Worm (Caenorhabditis elegans): ENCODE results near the gene cux-7.

DNA sequence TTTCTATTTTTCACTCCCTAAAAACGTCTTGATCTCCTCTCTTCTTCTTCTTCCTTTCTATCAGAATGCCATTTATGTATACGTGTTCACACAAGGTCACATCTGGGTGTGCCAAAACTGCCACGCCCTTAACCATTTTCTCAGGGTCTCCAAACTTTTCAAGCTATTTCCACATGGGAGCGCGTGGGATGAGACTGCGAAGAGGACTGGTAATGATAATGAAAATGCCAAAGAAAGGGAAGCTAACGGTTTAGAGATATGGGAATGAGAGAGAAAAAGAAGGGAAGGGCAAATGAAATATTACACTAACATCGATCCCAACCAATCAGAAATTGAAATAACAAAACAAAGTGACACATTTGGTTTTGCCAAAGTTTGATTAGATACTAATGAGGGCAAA lies 32.3 kb downstream of the cux-7 start:
- TF ChIP-seq fkh-10 (GFP tag; optimal IDR thresholded peaks at IDR 0.05) (no peak), ama-1 (optimal IDR thresholded peaks at IDR 0.05) (no peak), egl-27 (tag; optimal IDR thresholded peaks at IDR 0.05) (no peak), jun-1 (tag; optimal IDR thresholded peaks at IDR 0.05) (no peak)
